Fruit fly (Drosophila melanogaster) whole organism, pupa: Measurements from ENCODE around the gene CAH5.

Source experiments
- CG10348 ChIP-seq: fragments of 200-800 bp; sonication (Bioruptor generic); IDR thresholded peaks from 2 replicates; pipeline ENCODE4 v1.3.6; 2022; ENCODE audit warnings: missing biosample characterization, missing genetic modification characterization
- CG14655 ChIP-seq: fragments of 200-800 bp; sonication (Bioruptor generic); optimal IDR thresholded peaks from 3 replicates; lab custom pipeline; 2017; ENCODE audit warnings: mild to moderate bottlenecking, missing biosample characterization, missing genetic modification reagents, missing genetic modification characterization
- CG17806 ChIP-seq: fragments of 200-800 bp; sonication (Bioruptor generic); optimal IDR thresholded peaks from 2 replicates; lab custom pipeline; 2018; ENCODE audit warnings: missing biosample characterization, mild to moderate bottlenecking, missing genetic modification characterization, moderate library complexity
- CG32121 ChIP-seq: fragments of 200-800 bp; sonication (Bioruptor generic); IDR thresholded peaks from 2 replicates; pipeline ENCODE4 v1.3.6; 2022; ENCODE audit warnings: missing biosample characterization, missing genetic modification characterization
- CG8301 ChIP-seq: fragments of 200-800 bp; sonication (Bioruptor generic); optimal IDR thresholded peaks from 2 replicates; lab custom pipeline; 2018; ENCODE audit warnings: missing biosample characterization, mild to moderate bottlenecking, missing genetic modification characterization
- CG9948 ChIP-seq: fragments of 200-800 bp; sonication (Bioruptor generic); optimal IDR thresholded peaks from 2 replicates; lab custom pipeline; 2018; ENCODE audit warnings: missing biosample characterization, mild to moderate bottlenecking, missing genetic modification characterization, moderate library complexity
- EcR ChIP-seq: fragments of 200-800 bp; sonication (Bioruptor generic); optimal IDR thresholded peaks from 3 replicates; lab custom pipeline; 2019; ENCODE audit warnings: missing biosample characterization, missing genetic modification characterization, mild to moderate bottlenecking, moderate library complexity, missing genetic modification reagents
- Pif1B ChIP-seq: fragments of 200-800 bp; sonication (Bioruptor generic); optimal IDR thresholded peaks from 3 replicates; lab custom pipeline; 2016; ENCODE audit warnings: missing biosample characterization, missing genetic modification characterization
- Snoo ChIP-seq: fragments of 200-800 bp; sonication (Bioruptor generic); optimal IDR thresholded peaks from 3 replicates; lab custom pipeline; 2017; ENCODE audit warnings: missing biosample characterization, mild to moderate bottlenecking, missing genetic modification characterization, inconsistent platforms
- fd96Ca ChIP-seq: fragments of 200-800 bp; sonication (Bioruptor generic); IDR thresholded peaks from 3 replicates; pipeline ENCODE4 v1.3.6; 2022; ENCODE audit warnings: missing biosample characterization, missing genetic modification characterization
- gl ChIP-seq: fragments of 200-800 bp; sonication (Bioruptor generic); optimal IDR thresholded peaks from 2 replicates; lab custom pipeline; 2018; ENCODE audit warnings: missing biosample characterization, mild to moderate bottlenecking, missing genetic modification characterization
- rn ChIP-seq: fragments of 200-800 bp; sonication (Bioruptor generic); IDR thresholded peaks from 2 replicates; pipeline ENCODE4 v1.3.6; 2022; ENCODE audit warnings: missing biosample characterization, missing genetic modification characterization

dm6 chr3R:31257299-31257698 lies 5.1 kb upstream of the CAH5 start, which contains the start of gene CAH6:
- TF ChIP-seq CG32121 (GFP tag; lab: Robert Waterston, UW) (no peak), CG9948 (no peak), CG8301 (tag; lab: Kevin White, UChicago) (no peak), CG17806 (no peak), fd96Ca (GFP tag; lab: Robert Waterston, UW) (no peak), CG14655 (GFP tag; lab: Kevin White, UChicago) (no peak), gl (tag; lab: Kevin White, UChicago) (no peak), rn (GFP tag; lab: Robert Waterston, UW) (no peak), CG10348 (GFP tag; lab: Robert Waterston, UW) (no peak), Pif1B (GFP tag; lab: Kevin White, UChicago) (no peak), Snoo (tag; lab: Kevin White, UChicago) (no peak), EcR (no peak)
